Fruit fly (Drosophila melanogaster) S2 (cell line): ENCODE data around the gene CG32006.

Experiments
- CG8478 ChIP-seq: fragments of >200 bp; optimal IDR thresholded peaks from 2 replicates; lab custom pipeline; 2018
- CTCF ChIP-seq, 2 experiments: fragments of >200 bp; optimal IDR thresholded peaks; 2 replicates each; lab custom pipeline; 2018

dm6 chr4:165159-165558 is 14.6 kb downstream of the CG32006 start:
- TF ChIP-seq CTCF (optimal IDR thresholded peaks at IDR 0.05; lab: Kevin White, UChicago) (no peak), CG8478 (lab: Kevin White, UChicago) (no peak)
